Fruit fly (Drosophila melanogaster) whole organism, pupa: ENCODE results near the gene Bmcp.

Source experiments
- CG17806 ChIP-seq: fragments of 200-800 bp; sonication (Bioruptor generic); optimal IDR thresholded peaks from 2 replicates; lab custom pipeline; 2018; ENCODE audit warnings: missing biosample characterization, mild to moderate bottlenecking, missing genetic modification characterization, moderate library complexity
- EcR ChIP-seq: fragments of 200-800 bp; sonication (Bioruptor generic); optimal IDR thresholded peaks from 3 replicates; lab custom pipeline; 2019; ENCODE audit warnings: missing biosample characterization, missing genetic modification characterization, mild to moderate bottlenecking, moderate library complexity, missing genetic modification reagents
- Pif1A ChIP-seq: fragments of 200-800 bp; sonication (Bioruptor generic); optimal IDR thresholded peaks from 3 replicates; lab custom pipeline; 2016; ENCODE audit warnings: missing biosample characterization, missing genetic modification characterization
- Snoo ChIP-seq: fragments of 200-800 bp; sonication (Bioruptor generic); optimal IDR thresholded peaks from 3 replicates; lab custom pipeline; 2017; ENCODE audit warnings: missing biosample characterization, mild to moderate bottlenecking, missing genetic modification characterization, inconsistent platforms

DNA sequence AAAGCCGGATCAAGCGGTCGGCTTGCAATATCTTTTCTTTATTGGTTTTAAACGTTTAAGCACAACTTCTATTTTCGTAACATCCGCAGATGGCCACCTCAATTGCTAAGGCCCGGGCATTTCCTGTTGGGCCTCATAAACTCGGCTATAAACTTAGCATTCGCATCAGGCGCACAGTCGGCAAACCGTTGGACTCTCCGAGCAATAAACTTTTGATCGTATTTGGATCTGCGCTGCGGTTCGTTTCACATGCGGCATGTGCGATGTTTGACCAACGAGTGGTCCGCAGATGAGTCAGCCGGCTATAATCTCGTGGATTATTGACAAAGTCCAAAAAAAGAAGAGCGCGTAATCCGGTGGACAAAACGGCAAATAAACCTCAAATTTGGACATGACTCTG is 8.9 kb upstream of the Bmcp start:
- TF ChIP-seq Pif1A (GFP tag; lab: Kevin White, UChicago) (no peak), Snoo (tag; lab: Kevin White, UChicago) (no peak), EcR (no peak), CG17806 (no peak)
